Worm (Caenorhabditis elegans): ENCODE results near the gene clec-118.
"Not testable (repeated sequence)": the region's sequence is repeated elsewhere in the genome, so short reads cannot be mapped to it uniquely, and the experiment has no call there.

- not testable (repeated sequence) for TF ChIP-seq sox-4 (tag; optimal IDR thresholded peaks at IDR 0.05); ama-1 (optimal IDR thresholded peaks at IDR 0.05)
These were observed 17.2 kb upstream of the clec-118 start for ce11 chrII:629454-629853.
